Worm (Caenorhabditis elegans) whole organism, late embryonic: Measurements from ENCODE around the gene lin-29.
A peak's percentile ranks its signal among the peaks of the same experiment; 100 is the strongest.

Experiments
- F13H6.1 ChIP-seq: sonication (generic microtip); optimal IDR thresholded peaks from 2 replicates; lab custom pipeline; 2016; ENCODE audit warnings: missing genetic modification characterization, missing compliant biosample characterization
- K02D7.2 ChIP-seq: sonication (generic microtip); optimal IDR thresholded peaks from 2 replicates; lab custom pipeline; 2017; ENCODE audit warnings: mild to moderate bottlenecking, missing genetic modification characterization, missing compliant biosample characterization
- T23F11.4 ChIP-seq: fragments of 200-800 bp; sonication (Bioruptor generic); optimal IDR thresholded peaks from 2 replicates; lab custom pipeline; 2018; ENCODE audit warnings: mild to moderate bottlenecking, missing genetic modification characterization, missing compliant biosample characterization
- Y22D7AL.16 ChIP-seq: sonication (generic microtip); optimal IDR thresholded peaks from 2 replicates; lab custom pipeline; 2016; ENCODE audit warnings: missing genetic modification characterization, missing compliant biosample characterization
- ahr-1 ChIP-seq: sonication (generic microtip); optimal IDR thresholded peaks from 2 replicates; lab custom pipeline; 2016; ENCODE audit warnings: missing genetic modification characterization, missing compliant biosample characterization
- ama-1 ChIP-seq: fragments of 150-350 bp; optimal IDR thresholded peaks from 2 replicates; lab custom pipeline; 2014
- ceh-14 ChIP-seq: sonication (generic microtip); optimal IDR thresholded peaks from 2 replicates; lab custom pipeline; 2016; ENCODE audit warnings: missing genotype, missing genetic modification characterization, missing compliant biosample characterization
- ceh-18 ChIP-seq: sonication (generic microtip); optimal IDR thresholded peaks from 2 replicates; lab custom pipeline; 2016; ENCODE audit warnings: missing genetic modification characterization, missing compliant biosample characterization
- ceh-19 ChIP-seq: fragments of 200-800 bp; sonication (Bioruptor generic); optimal IDR thresholded peaks from 2 replicates; lab custom pipeline; 2018; ENCODE audit warnings: mild to moderate bottlenecking, missing genetic modification characterization, missing compliant biosample characterization
- ceh-2 ChIP-seq: sonication (generic microtip); optimal IDR thresholded peaks from 2 replicates; lab custom pipeline; 2016; ENCODE audit warnings: missing genotype, missing genetic modification characterization, missing compliant biosample characterization
- ceh-22 ChIP-seq: sonication (generic microtip); optimal IDR thresholded peaks from 2 replicates; lab custom pipeline; 2017; ENCODE audit warnings: missing biosample characterization, missing genetic modification characterization
- ceh-24 ChIP-seq: sonication (generic microtip); optimal IDR thresholded peaks from 2 replicates; lab custom pipeline; 2016; ENCODE audit warnings: mild to moderate bottlenecking, missing genetic modification characterization, missing compliant biosample characterization
- ceh-30 ChIP-seq: fragments of 150-350 bp; optimal IDR thresholded peaks from 2 replicates; lab custom pipeline; 2014; ENCODE audit warnings: missing biosample characterization, missing genetic modification characterization
- ceh-31 ChIP-seq: sonication (generic microtip); optimal IDR thresholded peaks from 2 replicates; lab custom pipeline; 2016; ENCODE audit warnings: missing genetic modification characterization, missing compliant biosample characterization
- ceh-34 ChIP-seq: sonication (generic microtip); optimal IDR thresholded peaks from 2 replicates; lab custom pipeline; 2016; ENCODE audit warnings: mild to moderate bottlenecking, missing genetic modification characterization, missing compliant biosample characterization
- ceh-45 ChIP-seq: fragments of 200-800 bp; sonication (Bioruptor generic); IDR thresholded peaks from 2 replicates; pipeline ENCODE4 v1.3.6; 2022; ENCODE audit warnings: missing genetic modification reagents, missing genetic modification characterization, missing compliant biosample characterization
- ceh-6 ChIP-seq: fragments of 200-800 bp; sonication (Bioruptor generic); optimal IDR thresholded peaks from 2 replicates; lab custom pipeline; 2018; ENCODE audit warnings: mild to moderate bottlenecking, missing genetic modification characterization, missing compliant biosample characterization
- ceh-9 ChIP-seq: sonication (generic microtip); optimal IDR thresholded peaks from 2 replicates; lab custom pipeline; 2016; ENCODE audit warnings: mild to moderate bottlenecking, missing genetic modification characterization, inconsistent platforms, missing compliant biosample characterization
- che-1 ChIP-seq: sonication (generic microtip); optimal IDR thresholded peaks from 2 replicates; lab custom pipeline; 2016; ENCODE audit warnings: mild to moderate bottlenecking, missing genetic modification characterization, missing compliant biosample characterization
- dmd-4 ChIP-seq: sonication (generic microtip); optimal IDR thresholded peaks from 2 replicates; lab custom pipeline; 2016; ENCODE audit warnings: borderline replicate concordance, missing genetic modification characterization, missing compliant biosample characterization
- elt-2 ChIP-seq: sonication (generic microtip); optimal IDR thresholded peaks from 2 replicates; lab custom pipeline; 2016; ENCODE audit warnings: missing genetic modification reagents, missing genetic modification characterization, missing compliant biosample characterization
- elt-4 ChIP-seq: sonication (generic microtip); optimal IDR thresholded peaks from 2 replicates; lab custom pipeline; 2016; ENCODE audit warnings: missing genetic modification characterization, missing compliant biosample characterization
- ets-4 ChIP-seq: sonication (generic microtip); optimal IDR thresholded peaks from 2 replicates; lab custom pipeline; 2016; ENCODE audit warnings: missing genetic modification characterization, missing compliant biosample characterization
- eyg-1 ChIP-seq: sonication (generic microtip); optimal IDR thresholded peaks from 2 replicates; lab custom pipeline; 2016; ENCODE audit warnings: missing genotype, missing genetic modification characterization, missing compliant biosample characterization
- fax-1 ChIP-seq: sonication (generic microtip); optimal IDR thresholded peaks from 2 replicates; lab custom pipeline; 2016; ENCODE audit warnings: missing genotype, missing genetic modification characterization, missing compliant biosample characterization
- fkh-10 ChIP-seq: fragments of 150-350 bp; optimal IDR thresholded peaks from 2 replicates; lab custom pipeline; 2014; ENCODE audit warnings: missing biosample characterization, missing genetic modification reagents, missing genetic modification characterization
- fkh-6 ChIP-seq: sonication (generic microtip); optimal IDR thresholded peaks from 2 replicates; lab custom pipeline; 2016; ENCODE audit warnings: missing genetic modification characterization, missing compliant biosample characterization
- hlh-13 ChIP-seq: fragments of 200-800 bp; sonication (Bioruptor generic); optimal IDR thresholded peaks from 2 replicates; lab custom pipeline; 2018; ENCODE audit warnings: mild to moderate bottlenecking, missing genetic modification characterization, missing compliant biosample characterization
- hlh-30 ChIP-seq: sonication (generic microtip); optimal IDR thresholded peaks from 2 replicates; lab custom pipeline; 2017; ENCODE audit warnings: antibody characterized with exemption, missing genetic modification characterization, missing compliant biosample characterization; ENCODE audit not compliant: insufficient read depth
- hlh-6 ChIP-seq: sonication (generic microtip); optimal IDR thresholded peaks from 2 replicates; lab custom pipeline; 2016; ENCODE audit warnings: missing genotype, missing genetic modification characterization, missing compliant biosample characterization
- hlh-8 ChIP-seq: sonication (generic microtip); optimal IDR thresholded peaks from 2 replicates; lab custom pipeline; 2016; ENCODE audit warnings: missing genotype, missing genetic modification characterization, missing compliant biosample characterization
- lin-11 ChIP-seq: fragments of 200-800 bp; sonication (Bioruptor generic); optimal IDR thresholded peaks from 2 replicates; lab custom pipeline; 2018; ENCODE audit warnings: mild to moderate bottlenecking, missing genetic modification characterization, missing compliant biosample characterization
- madf-2 ChIP-seq: sonication (generic microtip); optimal IDR thresholded peaks from 2 replicates; lab custom pipeline; 2017; ENCODE audit warnings: missing genetic modification characterization, missing compliant biosample characterization
- mec-3 ChIP-seq: sonication (generic microtip); optimal IDR thresholded peaks from 2 replicates; lab custom pipeline; 2016; ENCODE audit warnings: borderline replicate concordance, missing genetic modification characterization, missing compliant biosample characterization
- nfya-1 ChIP-seq: sonication (generic microtip); optimal IDR thresholded peaks from 2 replicates; lab custom pipeline; 2017; ENCODE audit warnings: missing genetic modification characterization, mild to moderate bottlenecking, missing compliant biosample characterization, antibody characterized with exemption, moderate library complexity
- nhr-11 ChIP-seq: fragments of 150-350 bp; optimal IDR thresholded peaks from 2 replicates; lab custom pipeline; 2014; ENCODE audit warnings: missing biosample characterization, missing genetic modification characterization
- odd-2 ChIP-seq: sonication (generic microtip); optimal IDR thresholded peaks from 2 replicates; lab custom pipeline; 2017; ENCODE audit warnings: antibody characterized with exemption, mild to moderate bottlenecking, missing genetic modification characterization, missing compliant biosample characterization
- pat-9 ChIP-seq: fragments of 200-800 bp; sonication (Bioruptor generic); optimal IDR thresholded peaks from 2 replicates; lab custom pipeline; 2018; ENCODE audit warnings: mild to moderate bottlenecking, missing genetic modification characterization, moderate library complexity, missing compliant biosample characterization
- pha-2 ChIP-seq: sonication (generic microtip); optimal IDR thresholded peaks from 2 replicates; lab custom pipeline; 2017; ENCODE audit warnings: mild to moderate bottlenecking, missing genetic modification characterization, missing compliant biosample characterization
- pha-4 ChIP-seq: fragments of 150-350 bp; optimal IDR thresholded peaks from 2 replicates; lab custom pipeline; 2018; ENCODE audit warnings: missing biosample characterization, missing genetic modification reagents, missing genetic modification characterization
- pros-1 ChIP-seq: fragments of 150-350 bp; optimal IDR thresholded peaks from 2 replicates; lab custom pipeline; 2014; ENCODE audit warnings: missing biosample characterization, missing genetic modification reagents, missing genetic modification characterization
- sdc-2 ChIP-seq: sonication (generic microtip); optimal IDR thresholded peaks from 2 replicates; lab custom pipeline; 2016; ENCODE audit warnings: missing genotype, missing genetic modification characterization, missing compliant biosample characterization
- sox-2 ChIP-seq: fragments of 200-800 bp; sonication (Bioruptor generic); IDR thresholded peaks from 2 replicates; pipeline ENCODE4 v1.3.6; 2022; ENCODE audit warnings: missing genetic modification reagents, missing genetic modification characterization, missing compliant biosample characterization
- sox-4 ChIP-seq: sonication (generic microtip); optimal IDR thresholded peaks from 2 replicates; lab custom pipeline; 2017; ENCODE audit warnings: mild to moderate bottlenecking, missing genetic modification characterization, inconsistent platforms, missing compliant biosample characterization
- syd-9 ChIP-seq: sonication (generic microtip); optimal IDR thresholded peaks from 2 replicates; lab custom pipeline; 2016; ENCODE audit warnings: mild to moderate bottlenecking, missing genetic modification characterization, moderate library complexity, missing compliant biosample characterization
- tbx-2 ChIP-seq: sonication (generic microtip); optimal IDR thresholded peaks from 2 replicates; lab custom pipeline; 2016; ENCODE audit warnings: missing genetic modification characterization, missing compliant biosample characterization
- tbx-7 ChIP-seq: sonication (generic microtip); optimal IDR thresholded peaks from 2 replicates; lab custom pipeline; 2016; ENCODE audit warnings: missing genotype, missing genetic modification characterization, missing compliant biosample characterization
- ttx-3 ChIP-seq: sonication (generic microtip); optimal IDR thresholded peaks from 2 replicates; lab custom pipeline; 2016; ENCODE audit warnings: missing genetic modification reagents, missing genetic modification characterization, missing compliant biosample characterization
- unc-3 ChIP-seq, 2 experiments: fragments of 200-800 bp in 1 of 2; sonication (Bioruptor generic) in 1 of 2; sonication (generic microtip) in 1 of 2; conservative IDR thresholded peaks in 1 of 2; optimal IDR thresholded peaks in 1 of 2; 2 replicates each; pipeline versions ENCODE4 v1.3.6 to Lab custom; 2016 to 2022; ENCODE audit warnings: missing compliant biosample characterization in 2 of 2, missing genetic modification characterization in 2 of 2, missing genetic modification reagents in 1 of 2
- unc-86 ChIP-seq: sonication (generic microtip); optimal IDR thresholded peaks from 2 replicates; lab custom pipeline; 2016; ENCODE audit warnings: missing genetic modification characterization, missing compliant biosample characterization
- ztf-16 ChIP-seq: sonication (generic microtip); optimal IDR thresholded peaks from 2 replicates; lab custom pipeline; 2017; ENCODE audit warnings: missing genetic modification characterization, missing compliant biosample characterization

The lin-29 gene

ce11 chrII:11967507-11968127, 32.5 kb upstream of the lin-29 start, which contains the start of gene W03C9.5:
Gene W03C9.5 (minus strand): TSS chrII:11967544.
- TF ChIP-seq nfya-1 (tag; lab: Kevin White, UChicago) (peak; percentile 80), sdc-2 (peak; percentile 74), Y22D7AL.16 (tag; lab: Kevin White, UChicago) (peak; percentile 39), fax-1 (peak; percentile 96), hlh-30 (peak; percentile 99), hlh-13 (GFP tag; lab: Kevin White, UChicago) (peak; percentile 58), elt-2 (tag; lab: Kevin White, UChicago) (peak; percentile 95), ama-1 (lab: Kevin White, UChicago) (no peak), ceh-18 (tag; lab: Kevin White, UChicago) (peak; percentile 98), lin-11 (tag; lab: Kevin White, UChicago) (peak; percentile 39), ceh-14 (tag; lab: Kevin White, UChicago) (peak; percentile 98), che-1 (tag; lab: Kevin White, UChicago) (peak; percentile 62), unc-3 (GFP tag; conservative IDR thresholded peaks at IDR 0.05; lab: Robert Waterston, UW) (peak; percentile 72; the same call in 1 of the 2 replicates), unc-3 (tag; optimal IDR thresholded peaks at IDR 0.05; lab: Kevin White, UChicago) (peak; percentile 89), tbx-7 (peak; percentile 97), eyg-1 (tag; lab: Kevin White, UChicago) (peak; percentile 90), fkh-10 (GFP tag; lab: Kevin White, UChicago) (no peak), fkh-6 (tag; lab: Kevin White, UChicago) (peak; percentile 73), nhr-11 (no peak), ets-4 (peak; percentile 96), pros-1 (tag; lab: Kevin White, UChicago) (peak; percentile 29), K02D7.2 (tag; lab: Kevin White, UChicago) (peak; percentile 38), mec-3 (tag; lab: Kevin White, UChicago) (peak; percentile 97), unc-86 (tag; lab: Kevin White, UChicago) (peak; percentile 94), hlh-8 (tag; lab: Kevin White, UChicago) (peak; percentile 97), ceh-30 (tag; lab: Kevin White, UChicago) (peak; percentile 65), ztf-16 (tag; lab: Kevin White, UChicago) (peak; percentile 88), tbx-2 (tag; lab: Kevin White, UChicago) (peak; percentile 99), ttx-3 (tag; lab: Kevin White, UChicago) (peak; percentile 77), ceh-22 (tag; lab: Kevin White, UChicago) (no peak), ahr-1 (tag; lab: Kevin White, UChicago) (peak; percentile 95), elt-4 (tag; lab: Kevin White, UChicago) (no peak), syd-9 (tag; lab: Kevin White, UChicago) (peak; percentile 91), pha-4 (tag; lab: Kevin White, UChicago) (no peak), hlh-6 (tag; lab: Kevin White, UChicago) (peak; percentile 78), ceh-45 (no peak), T23F11.4 (GFP tag; lab: Kevin White, UChicago) (peak; percentile 62), ceh-31 (tag; lab: Kevin White, UChicago) (peak; percentile 100), pha-2 (tag; lab: Kevin White, UChicago) (peak; percentile 69), madf-2 (tag; lab: Kevin White, UChicago) (peak; percentile 86), odd-2 (tag; lab: Kevin White, UChicago) (no peak), ceh-34 (peak; percentile 98), ceh-2 (tag; lab: Kevin White, UChicago) (peak; percentile 98), F13H6.1 (tag; lab: Kevin White, UChicago) (peak; percentile 98), sox-2 (GFP tag; lab: Robert Waterston, UW) (0 out of 2 replicates have a peak, but pooled peaks have one; percentile 18), pat-9 (tag; lab: Kevin White, UChicago) (peak; percentile 69), ceh-9 (tag; lab: Kevin White, UChicago) (no peak), sox-4 (tag; lab: Kevin White, UChicago) (peak; percentile 70), dmd-4 (tag; lab: Kevin White, UChicago) (peak; percentile 97), ceh-24 (tag; lab: Kevin White, UChicago) (no peak), ceh-6 (GFP tag; lab: Kevin White, UChicago) (peak; percentile 47), ceh-19 (GFP tag; lab: Kevin White, UChicago) (peak; percentile 85)
